Worm (Caenorhabditis elegans) whole organism, mixed stage, embryonic: ENCODE data around the gene Y17G7B.23.

ENCODE experiments used
- M03D4.4 ChIP-seq: sonication (generic microtip); optimal IDR thresholded peaks from 2 replicates; lab custom pipeline; 2017; ENCODE audit warnings: mild to moderate bottlenecking, missing genetic modification characterization, missing compliant biosample characterization
- bed-3 ChIP-seq: fragments of 200-800 bp; sonication (Bioruptor generic); optimal IDR thresholded peaks from 3 replicates; lab custom pipeline; 2018; ENCODE audit warnings: mild to moderate bottlenecking, missing genetic modification characterization, moderate library complexity, missing compliant biosample characterization
- blmp-1 ChIP-seq: fragments of 150-350 bp; optimal IDR thresholded peaks from 2 replicates; lab custom pipeline; 2014; ENCODE audit warnings: missing biosample characterization, missing genetic modification characterization
- ceh-39 ChIP-seq: fragments of 150-350 bp; optimal IDR thresholded peaks from 2 replicates; lab custom pipeline; 2014; ENCODE audit warnings: missing biosample characterization, missing genetic modification characterization
- ceh-43 ChIP-seq: fragments of 200-800 bp; sonication (Bioruptor generic); optimal IDR thresholded peaks from 2 replicates; lab custom pipeline; 2018; ENCODE audit warnings: mild to moderate bottlenecking, missing genetic modification characterization, moderate library complexity, missing compliant biosample characterization
- ceh-83 ChIP-seq: fragments of 200-800 bp; sonication (Bioruptor generic); optimal IDR thresholded peaks from 2 replicates; lab custom pipeline; 2018; ENCODE audit warnings: mild to moderate bottlenecking, missing genetic modification characterization, missing compliant biosample characterization
- ces-1 ChIP-seq: fragments of 150-350 bp; optimal IDR thresholded peaks from 2 replicates; lab custom pipeline; 2014; ENCODE audit warnings: missing biosample characterization, missing genetic modification reagents, missing genetic modification characterization
- cnd-1 ChIP-seq: fragments of 200-800 bp; sonication (Bioruptor generic); optimal IDR thresholded peaks from 2 replicates; lab custom pipeline; 2018; ENCODE audit warnings: mild to moderate bottlenecking, missing genetic modification characterization, missing compliant biosample characterization
- drap-1 ChIP-seq: fragments of 200-800 bp; sonication (Bioruptor generic); optimal IDR thresholded peaks from 3 replicates; lab custom pipeline; 2018; ENCODE audit warnings: mild to moderate bottlenecking, missing genetic modification characterization, missing compliant biosample characterization
- elt-3 ChIP-seq: fragments of 150-350 bp; optimal IDR thresholded peaks from 2 replicates; lab custom pipeline; 2014; ENCODE audit warnings: missing biosample characterization, missing genetic modification characterization
- flh-1 ChIP-seq: fragments of 200-800 bp; sonication (Bioruptor generic); optimal IDR thresholded peaks from 2 replicates; lab custom pipeline; 2018; ENCODE audit warnings: mild to moderate bottlenecking, missing genetic modification characterization, moderate library complexity, missing compliant biosample characterization
- ham-2 ChIP-seq: fragments of 200-800 bp; sonication (Bioruptor generic); optimal IDR thresholded peaks from 2 replicates; lab custom pipeline; 2018; ENCODE audit warnings: mild to moderate bottlenecking, missing genetic modification characterization, missing compliant biosample characterization
- lin-13 ChIP-seq: fragments of 150-350 bp; optimal IDR thresholded peaks from 2 replicates; lab custom pipeline; 2014; ENCODE audit warnings: missing biosample characterization, missing genetic modification characterization
- lin-32 ChIP-seq: fragments of 200-800 bp; sonication (Bioruptor generic); optimal IDR thresholded peaks from 2 replicates; lab custom pipeline; 2018; ENCODE audit warnings: mild to moderate bottlenecking, missing genetic modification characterization, missing compliant biosample characterization
- mep-1 ChIP-seq: fragments of 150-350 bp; optimal IDR thresholded peaks from 2 replicates; lab custom pipeline; 2017; ENCODE audit warnings: missing biosample characterization, missing genetic modification reagents, missing genetic modification characterization, inconsistent platforms
- mls-2 ChIP-seq: sonication (generic microtip); optimal IDR thresholded peaks from 2 replicates; lab custom pipeline; 2016; ENCODE audit warnings: mild to moderate bottlenecking, missing genetic modification characterization, moderate library complexity, missing compliant biosample characterization
- nhr-12 ChIP-seq: fragments of 150-350 bp; optimal IDR thresholded peaks from 2 replicates; lab custom pipeline; 2014; ENCODE audit warnings: missing biosample characterization, missing genetic modification characterization
- nhr-2 ChIP-seq: fragments of 150-350 bp; optimal IDR thresholded peaks from 2 replicates; lab custom pipeline; 2014; ENCODE audit warnings: missing biosample characterization, missing genetic modification characterization
- nhr-237 ChIP-seq: fragments of 150-350 bp; optimal IDR thresholded peaks from 2 replicates; lab custom pipeline; 2014; ENCODE audit warnings: missing biosample characterization, missing genetic modification characterization
- nhr-28 ChIP-seq: fragments of 150-350 bp; optimal IDR thresholded peaks from 2 replicates; lab custom pipeline; 2014; ENCODE audit warnings: missing biosample characterization, missing genetic modification characterization
- pha-4 ChIP-seq: fragments of 150-350 bp; optimal IDR thresholded peaks from 2 replicates; lab custom pipeline; 2018; ENCODE audit warnings: missing biosample characterization, missing genetic modification reagents, missing genetic modification characterization
- sem-2 ChIP-seq: fragments of 200-800 bp; sonication (Bioruptor generic); optimal IDR thresholded peaks from 2 replicates; lab custom pipeline; 2018; ENCODE audit warnings: mild to moderate bottlenecking, missing genetic modification characterization, missing compliant biosample characterization
- sptf-1 ChIP-seq: sonication (generic microtip); optimal IDR thresholded peaks from 2 replicates; lab custom pipeline; 2017; ENCODE audit warnings: mild to moderate bottlenecking, missing genetic modification characterization, moderate library complexity, missing compliant biosample characterization
- unc-120 ChIP-seq: sonication (generic microtip); optimal IDR thresholded peaks from 2 replicates; lab custom pipeline; 2017; ENCODE audit warnings: missing genetic modification characterization, missing compliant biosample characterization; ENCODE audit not compliant: poor library complexity, severe bottlenecking
- unc-39 ChIP-seq: fragments of 150-350 bp; optimal IDR thresholded peaks from 2 replicates; lab custom pipeline; 2014; ENCODE audit warnings: missing biosample characterization, missing genetic modification characterization
- zip-8 ChIP-seq: fragments of 150-350 bp; optimal IDR thresholded peaks from 2 replicates; lab custom pipeline; 2014; ENCODE audit warnings: missing biosample characterization, missing genetic modification characterization

Y17G7B.23 gene

ce11 chrII:11968275-11968674 is 30.7 kb upstream of the Y17G7B.23 start, which contains the start of gene mex-1:
TSS of gene mex-1 (plus strand) at chrII:11968637.
- no peak for TF ChIP-seq blmp-1
- TF ChIP-seq elt-3 (tag; lab: Kevin White, UChicago): no peak

- TF ChIP-seq ces-1 (GFP tag; lab: Kevin White, UChicago): no peak
- TF ChIP-seq sem-2 (GFP tag; lab: Kevin White, UChicago): no peak
- no peak for TF ChIP-seq nhr-2 (tag; lab: Kevin White, UChicago)
- no peak for TF ChIP-seq pha-4 (tag; lab: Kevin White, UChicago)
Observed at ce11 chrII:11969033-11969432, 30.0 kb upstream of the Y17G7B.23 start.

- TF ChIP-seq nhr-237 (tag; lab: Kevin White, UChicago) (no peak), unc-39 (tag; lab: Kevin White, UChicago) (no peak)
Observed at ce11 chrII:11971009-11971636, 27.9 kb upstream of the Y17G7B.23 start.

- TF ChIP-seq nhr-2 (tag; lab: Kevin White, UChicago) (no peak), elt-3 (tag; lab: Kevin White, UChicago) (no peak), ceh-39 (tag; lab: Kevin White, UChicago) (no peak), nhr-28 (tag; lab: Kevin White, UChicago) (no peak), sem-2 (GFP tag; lab: Kevin White, UChicago) (no peak), lin-13 (tag; lab: Kevin White, UChicago) (no peak), mep-1 (tag; lab: Kevin White, UChicago) (no peak), nhr-237 (tag; lab: Kevin White, UChicago) (no peak), cnd-1 (tag; lab: Kevin White, UChicago) (no peak), bed-3 (GFP tag; lab: Kevin White, UChicago) (no peak), ceh-83 (GFP tag; lab: Kevin White, UChicago) (no peak), pha-4 (tag; lab: Kevin White, UChicago) (no peak), zip-8 (tag; lab: Kevin White, UChicago) (no peak)
Observed at ce11 chrII:11972266-11972665, 26.7 kb upstream of the Y17G7B.23 start.

ce11 chrII:11973632-11974031 is 25.4 kb upstream of the Y17G7B.23 start, which contains the start of gene acbp-6:
TSS of gene acbp-6 (minus strand) at chrII:11973732.
- no peak for TF ChIP-seq drap-1 (GFP tag; lab: Kevin White, UChicago)
- no peak for TF ChIP-seq flh-1 (GFP tag; lab: Kevin White, UChicago)
- no peak for TF ChIP-seq nhr-237 (tag; lab: Kevin White, UChicago)
- TF ChIP-seq ceh-39 (tag; lab: Kevin White, UChicago): no peak
- no peak for TF ChIP-seq M03D4.4 (tag; lab: Kevin White, UChicago)
- TF ChIP-seq unc-120 (tag; lab: Kevin White, UChicago): no peak
- TF ChIP-seq bed-3 (GFP tag; lab: Kevin White, UChicago): no peak

ce11 chrII:11974048-11974995 is 24.7 kb upstream of the Y17G7B.23 start:
- TF ChIP-seq ceh-83 (GFP tag; lab: Kevin White, UChicago): peak; percentile 59
- no peak for TF ChIP-seq nhr-12
- TF ChIP-seq mls-2 (tag; lab: Kevin White, UChicago): peak; percentile 13
- TF ChIP-seq nhr-28 (tag; lab: Kevin White, UChicago): no peak
- TF ChIP-seq ceh-43 (GFP tag; lab: Kevin White, UChicago): peak; percentile 44
- no peak for TF ChIP-seq ham-2
- TF ChIP-seq lin-32: no peak
- peak; percentile 47 for TF ChIP-seq bed-3 (GFP tag; lab: Kevin White, UChicago)
- no peak for TF ChIP-seq nhr-237 (tag; lab: Kevin White, UChicago)
- peak; percentile 32 for TF ChIP-seq sptf-1 (tag; lab: Kevin White, UChicago)
